Fruit fly (Drosophila melanogaster) whole organism, embryonic: ENCODE results near the gene Cdk5alpha.

ENCODE experiments used
- Atf6 ChIP-seq: fragments of 200-800 bp; sonication (Bioruptor generic); IDR thresholded peaks from 2 replicates; pipeline ENCODE4 v1.3.6; 2022; ENCODE audit warnings: missing biosample characterization, missing genetic modification characterization
- Awh ChIP-seq: fragments of 200-800 bp; sonication (Bioruptor generic); IDR thresholded peaks from 2 replicates; pipeline ENCODE4, ENCODE4 v1.3.6; 2022; ENCODE audit warnings: missing biosample characterization, missing genetic modification characterization
- BEAF-32 ChIP-seq: fragments of 200-800 bp; sonication (Bioruptor generic); optimal IDR thresholded peaks from 3 replicates; lab custom pipeline; 2017; ENCODE audit warnings: missing biosample characterization, missing genetic modification characterization, mild to moderate bottlenecking, moderate library complexity, missing genetic modification reagents
- CG11247 ChIP-seq: fragments of 200-800 bp; sonication (Bioruptor generic); IDR thresholded peaks from 2 replicates; pipeline ENCODE4 v1.3.6; 2022; ENCODE audit warnings: missing biosample characterization, missing genetic modification characterization
- CG13287 ChIP-seq: fragments of 200-800 bp; sonication (Bioruptor generic); IDR thresholded peaks from 2 replicates; pipeline ENCODE4 v1.3.6; 2022; ENCODE audit warnings: missing biosample characterization, missing genetic modification characterization; ENCODE audit not compliant: partially characterized antibody
- CG1529 ChIP-seq: fragments of 200-800 bp; sonication (Bioruptor generic); optimal IDR thresholded peaks from 3 replicates; lab custom pipeline; 2018; ENCODE audit warnings: missing biosample characterization, missing genetic modification characterization
- CG17385 ChIP-seq: fragments of 200-800 bp; sonication (Bioruptor generic); optimal IDR thresholded peaks from 3 replicates; lab custom pipeline; 2018; ENCODE audit warnings: missing biosample characterization, mild to moderate bottlenecking, missing genetic modification characterization
- CG17612 ChIP-seq: fragments of 200-800 bp; sonication (Bioruptor generic); IDR thresholded peaks from 2 replicates; pipeline ENCODE4 v1.3.6; 2022; ENCODE audit warnings: missing biosample characterization, missing genetic modification characterization
- CG18764 ChIP-seq: fragments of 200-800 bp; sonication (Bioruptor generic); optimal IDR thresholded peaks from 3 replicates; lab custom pipeline; 2016; ENCODE audit warnings: missing biosample characterization, missing genetic modification characterization
- CG2116 ChIP-seq: fragments of 200-800 bp; sonication (Bioruptor generic); optimal IDR thresholded peaks from 3 replicates; lab custom pipeline; 2018; ENCODE audit warnings: missing biosample characterization, mild to moderate bottlenecking, missing genetic modification characterization
- CG2120 ChIP-seq: fragments of 200-800 bp; sonication (Bioruptor generic); optimal IDR thresholded peaks from 3 replicates; lab custom pipeline; 2016; ENCODE audit warnings: missing biosample characterization, missing genetic modification characterization
- CG30403 ChIP-seq: fragments of 200-800 bp; sonication (Bioruptor generic); optimal IDR thresholded peaks from 3 replicates; lab custom pipeline; 2016; ENCODE audit warnings: missing biosample characterization, missing genetic modification characterization
- CG32767 ChIP-seq: fragments of 200-800 bp; sonication (Bioruptor generic); IDR thresholded peaks from 2 replicates; pipeline ENCODE4 v1.3.6; 2022; ENCODE audit warnings: missing biosample characterization, missing genetic modification characterization
- CG32772 ChIP-seq: fragments of 200-800 bp; sonication (Bioruptor generic); IDR thresholded peaks from 2 replicates; pipeline ENCODE4 v1.3.6; 2022; ENCODE audit warnings: missing biosample characterization, missing genetic modification characterization
- CG34422 ChIP-seq: fragments of 200-800 bp; sonication (Bioruptor generic); IDR thresholded peaks from 3 replicates; pipeline ENCODE4 v1.3.6; 2022; ENCODE audit warnings: missing biosample characterization, missing genetic modification characterization
- CG3838 ChIP-seq: fragments of 200-800 bp; sonication (Bioruptor generic); optimal IDR thresholded peaks from 3 replicates; lab custom pipeline; 2016; ENCODE audit warnings: missing biosample characterization, missing genetic modification characterization
- CG3847 ChIP-seq: fragments of 200-800 bp; sonication (Bioruptor generic); IDR thresholded peaks from 2 replicates; pipeline ENCODE4 v1.3.6; 2022; ENCODE audit warnings: missing biosample characterization, missing genetic modification characterization
- CG3995 ChIP-seq: fragments of 200-800 bp; sonication (Bioruptor generic); optimal IDR thresholded peaks from 3 replicates; lab custom pipeline; 2016; ENCODE audit warnings: missing biosample characterization, missing genetic modification characterization
- CG4404 ChIP-seq: fragments of 200-800 bp; sonication (Bioruptor generic); IDR thresholded peaks from 2 replicates; pipeline ENCODE4 v1.3.6; 2022; ENCODE audit warnings: missing biosample characterization, missing genetic modification characterization
- CG5953 ChIP-seq: fragments of 200-800 bp; sonication (Bioruptor generic); IDR thresholded peaks from 2 replicates; pipeline ENCODE4 v1.3.6; 2022; ENCODE audit warnings: missing biosample characterization, missing genetic modification characterization
- CG8089 ChIP-seq: fragments of 200-800 bp; sonication (Bioruptor generic); optimal IDR thresholded peaks from 3 replicates; lab custom pipeline; 2016; ENCODE audit warnings: missing biosample characterization, missing genetic modification characterization
- Dek ChIP-seq: fragments of 200-800 bp; sonication (Bioruptor generic); optimal IDR thresholded peaks from 3 replicates; lab custom pipeline; 2019; ENCODE audit warnings: missing biosample characterization, mild to moderate bottlenecking, missing genetic modification characterization, moderate library complexity
- Doc3 ChIP-seq: fragments of 200-800 bp; sonication (Bioruptor generic); IDR thresholded peaks from 3 replicates; pipeline ENCODE4 v1.3.6; 2022; ENCODE audit warnings: missing biosample characterization, missing genetic modification characterization; ENCODE audit not compliant: partially characterized antibody
- Drgx ChIP-seq: fragments of 200-800 bp; sonication (Bioruptor generic); IDR thresholded peaks from 2 replicates; pipeline ENCODE4 v1.3.6; 2022; ENCODE audit warnings: missing biosample characterization, missing genetic modification characterization
- E2f2 ChIP-seq: fragments of 200-800 bp; sonication (Bioruptor generic); IDR thresholded peaks from 2 replicates; pipeline ENCODE4 v1.3.6; 2022; ENCODE audit warnings: missing biosample characterization, missing genetic modification characterization
- Hsf ChIP-seq: fragments of 200-800 bp; sonication (Bioruptor generic); optimal IDR thresholded peaks from 3 replicates; lab custom pipeline; 2016; ENCODE audit warnings: missing biosample characterization, missing genetic modification characterization
- Lpt ChIP-seq: fragments of >200 bp; optimal IDR thresholded peaks from 2 replicates; lab custom pipeline; 2018; ENCODE audit warnings: missing biosample characterization, missing genetic modification characterization
- MESR4 ChIP-seq: fragments of 200-800 bp; sonication (Bioruptor generic); optimal IDR thresholded peaks from 2 replicates; lab custom pipeline; 2018; ENCODE audit warnings: missing biosample characterization, mild to moderate bottlenecking, missing genetic modification characterization, moderate library complexity
- Med ChIP-seq: fragments of 200-800 bp; sonication (Bioruptor generic); peaks from one replicate; lab custom pipeline; 2016; ENCODE audit warnings: missing biosample characterization, missing genetic modification characterization, mild to moderate bottlenecking, inconsistent platforms, moderate library complexity
- Meics ChIP-seq: fragments of 200-800 bp; sonication (Bioruptor generic); optimal IDR thresholded peaks from 2 replicates; lab custom pipeline; 2017; ENCODE audit warnings: missing biosample characterization, mild to moderate bottlenecking, missing genetic modification characterization
- Poxn ChIP-seq: fragments of 200-800 bp; sonication (Bioruptor generic); IDR thresholded peaks from 2 replicates; pipeline ENCODE4 v1.3.6; 2022; ENCODE audit warnings: missing biosample characterization, missing genetic modification characterization
- Stat92E ChIP-seq, 3 experiments: fragments of >200 bp in 2 of 3; fragments of 200-800 bp in 1 of 3; sonication (Bioruptor generic) in 1 of 3; optimal IDR thresholded peaks; 2 replicates each; lab custom pipeline; 2017 to 2019; ENCODE audit warnings: missing biosample characterization in 3 of 3, missing genetic modification characterization in 3 of 3, mild to moderate bottlenecking in 1 of 3, moderate library complexity in 1 of 3
- ac ChIP-seq: fragments of 200-800 bp; sonication (Bioruptor generic); optimal IDR thresholded peaks from 3 replicates; lab custom pipeline; 2017; ENCODE audit warnings: missing biosample characterization, mild to moderate bottlenecking, missing genetic modification characterization
- ap ChIP-seq: fragments of 200-800 bp; sonication (Bioruptor generic); IDR thresholded peaks from 2 replicates; pipeline ENCODE4 v1.3.6; 2022; ENCODE audit warnings: missing biosample characterization, missing genetic modification characterization
- bcd ChIP-seq: fragments of 200-800 bp; sonication (Bioruptor generic); optimal IDR thresholded peaks from 2 replicates; lab custom pipeline; 2017; ENCODE audit warnings: missing biosample characterization, mild to moderate bottlenecking, missing genetic modification characterization
- cad ChIP-seq: fragments of >200 bp; optimal IDR thresholded peaks from 2 replicates; lab custom pipeline; 2017; ENCODE audit warnings: missing biosample characterization, missing genetic modification characterization
- cg ChIP-seq: fragments of 200-800 bp; sonication (Bioruptor generic); optimal IDR thresholded peaks from 3 replicates; lab custom pipeline; 2019; ENCODE audit warnings: missing biosample characterization, mild to moderate bottlenecking, missing genetic modification characterization, moderate library complexity
- corto ChIP-seq: fragments of 200-800 bp; sonication (Bioruptor generic); optimal IDR thresholded peaks from 2 replicates; lab custom pipeline; 2016; ENCODE audit warnings: missing biosample characterization, mild to moderate bottlenecking, missing genetic modification characterization, moderate library complexity
- en ChIP-seq: fragments of 200-800 bp; sonication (Bioruptor generic); optimal IDR thresholded peaks from 2 replicates; lab custom pipeline; 2016; ENCODE audit warnings: missing biosample characterization, missing genetic modification characterization
- esg ChIP-seq: fragments of 200-800 bp; sonication (Bioruptor generic); conservative IDR thresholded peaks from 2 replicates; pipeline ENCODE4 v1.3.6; 2022; ENCODE audit warnings: missing biosample characterization, missing genetic modification characterization
- gem ChIP-seq: fragments of 200-800 bp; sonication (Bioruptor generic); optimal IDR thresholded peaks from 2 replicates; lab custom pipeline; 2019; ENCODE audit warnings: missing biosample characterization, mild to moderate bottlenecking, missing genetic modification characterization, moderate library complexity
- nmo ChIP-seq: fragments of 200-800 bp; sonication (Bioruptor generic); optimal IDR thresholded peaks from 2 replicates; lab custom pipeline; 2018; ENCODE audit warnings: missing biosample characterization, mild to moderate bottlenecking, missing genetic modification characterization, moderate library complexity
- pfk ChIP-seq: fragments of 200-800 bp; sonication (Bioruptor generic); optimal IDR thresholded peaks from 2 replicates; lab custom pipeline; 2018; ENCODE audit warnings: missing biosample characterization, mild to moderate bottlenecking, missing genetic modification characterization, moderate library complexity
- pho ChIP-seq: fragments of 200-800 bp; sonication (Bioruptor generic); optimal IDR thresholded peaks from 2 replicates; lab custom pipeline; 2016; ENCODE audit warnings: missing biosample characterization, missing genetic modification characterization
- prd ChIP-seq, 3 experiments: fragments of >200 bp in 2 of 3; fragments of 200-800 bp in 1 of 3; sonication (Bioruptor generic) in 1 of 3; optimal IDR thresholded peaks in 2 of 3; IDR thresholded peaks in 1 of 3; 2 replicates in 2 of 3; 3 replicates in 1 of 3; pipeline versions ENCODE4 v1.3.6 to Lab custom; 2017 to 2022; ENCODE audit warnings: missing biosample characterization in 1 of 3, missing genetic modification characterization in 1 of 3
- pum ChIP-seq: fragments of 200-800 bp; sonication (Bioruptor generic); optimal IDR thresholded peaks from 2 replicates; lab custom pipeline; 2016; ENCODE audit warnings: missing biosample characterization, missing genetic modification characterization
- ro ChIP-seq: fragments of 200-800 bp; sonication (Bioruptor generic); IDR thresholded peaks from 2 replicates; pipeline ENCODE4 v1.3.6; 2022; ENCODE audit warnings: missing biosample characterization, missing genetic modification characterization
- sima ChIP-seq: fragments of 200-800 bp; sonication (Bioruptor generic); optimal IDR thresholded peaks from 2 replicates; lab custom pipeline; 2016; ENCODE audit warnings: missing biosample characterization, missing genetic modification characterization
- sisA ChIP-seq: fragments of 200-800 bp; sonication (Bioruptor generic); IDR thresholded peaks from 2 replicates; pipeline ENCODE4 v1.3.6; 2022; ENCODE audit warnings: missing biosample characterization, missing genetic modification characterization
- slbo ChIP-seq: fragments of 200-800 bp; sonication (Bioruptor generic); IDR thresholded peaks from 2 replicates; pipeline ENCODE4 v1.3.6; 2022; ENCODE audit warnings: missing biosample characterization, missing genetic modification characterization
- sug ChIP-seq: fragments of 200-800 bp; optimal IDR thresholded peaks from 2 replicates; lab custom pipeline; 2019; ENCODE audit warnings: missing biosample characterization, mild to moderate bottlenecking, missing genetic modification characterization, moderate library complexity
- toy ChIP-seq: fragments of 200-800 bp; sonication (Bioruptor generic); IDR thresholded peaks from 2 replicates; pipeline ENCODE4 v1.3.6; 2022; ENCODE audit warnings: missing biosample characterization, missing genetic modification characterization

The Cdk5alpha gene

DNA sequence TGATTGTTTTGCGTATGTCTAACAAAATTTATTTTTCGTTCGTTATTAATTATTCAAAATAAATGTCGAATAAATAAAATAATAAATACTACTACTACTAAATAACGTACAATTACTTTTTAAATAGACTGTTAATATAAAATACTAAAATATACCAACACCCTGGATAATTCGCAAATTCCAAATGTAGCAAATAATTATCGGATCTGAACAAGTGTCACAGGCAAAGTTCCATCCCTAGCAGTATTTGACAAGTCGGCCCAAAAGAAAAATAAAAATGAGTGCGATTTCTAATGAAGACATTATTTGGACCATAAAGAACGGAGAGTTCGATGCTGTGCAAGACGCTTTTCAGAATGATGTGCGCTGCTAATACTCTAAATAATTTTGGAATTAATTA, 30.6 kb upstream of the Cdk5alpha start, which contains the start of gene CG31715 (continued):
- TF ChIP-seq Awh (GFP tag; lab: Robert Waterston, UW), result no peak
- no peak for TF ChIP-seq CG18764 (GFP tag; lab: Kevin White, UChicago)
- TF ChIP-seq corto, result no peak
- no peak for TF ChIP-seq CG8089 (GFP tag; lab: Kevin White, UChicago)
- peak; percentile 23 for TF ChIP-seq CG2120 (GFP tag; lab: Kevin White, UChicago)
- TF ChIP-seq E2f2 (GFP tag; lab: Robert Waterston, UW), result peak; percentile 37; the same call in 1 of the 2 replicates
- TF ChIP-seq bcd, result no peak
- TF ChIP-seq sima (GFP tag; lab: Kevin White, UChicago), result no peak
- peak; percentile 15 for TF ChIP-seq sug (tag; lab: Kevin White, UChicago)
- TF ChIP-seq CG3838 (GFP tag; lab: Kevin White, UChicago), result no peak
- TF ChIP-seq CG2116, result peak; percentile 39
- TF ChIP-seq pum (GFP tag; lab: Kevin White, UChicago), result no peak
- TF ChIP-seq Stat92E (GFP tag; optimal IDR thresholded peaks at IDR 0.05; lab: Kevin White, UChicago), result no peak
- TF ChIP-seq Hsf (GFP tag; lab: Kevin White, UChicago), result no peak
- TF ChIP-seq CG4404 (GFP tag; lab: Robert Waterston, UW), result no peak
- no peak for TF ChIP-seq CG11247 (GFP tag; lab: Robert Waterston, UW)
- peak; percentile 63 for TF ChIP-seq CG13287 (GFP tag; lab: Robert Waterston, UW)
- no peak for TF ChIP-seq prd (optimal IDR thresholded peaks at IDR 0.05; lab: Kevin White, UChicago)
- no peak for TF ChIP-seq prd (GFP tag; IDR thresholded peaks at IDR 0.05; lab: Robert Waterston, UW)
- no peak for TF ChIP-seq pfk
- TF ChIP-seq sisA (GFP tag; lab: Robert Waterston, UW), result no peak
- TF ChIP-seq ro (GFP tag; lab: Robert Waterston, UW), result no peak
- no peak for TF ChIP-seq CG32772 (GFP tag; lab: Robert Waterston, UW)
- 0 out of 2 replicates have a peak, but pooled peaks have one; percentile 11 for TF ChIP-seq esg (GFP tag; lab: Robert Waterston, UW)
- TF ChIP-seq Dek (tag; lab: Kevin White, UChicago), result peak; percentile 26
- TF ChIP-seq Doc3, result peak; percentile 38; the same call in 2 of the 3 replicates
- TF ChIP-seq Med (GFP tag; lab: Kevin White, UChicago), result peak; percentile 79
- TF ChIP-seq pho (GFP tag; lab: Kevin White, UChicago), result no peak
- TF ChIP-seq CG32767 (GFP tag; lab: Robert Waterston, UW), result no peak
- TF ChIP-seq Atf6, result 0 out of 2 replicates have a peak, but pooled peaks have one; percentile 19
- TF ChIP-seq toy (GFP tag; lab: Robert Waterston, UW), result no peak
- peak; percentile 25 for TF ChIP-seq MESR4 (GFP tag; lab: Kevin White, UChicago)
- no peak for TF ChIP-seq CG17612
- no peak for TF ChIP-seq CG5953
- peak; percentile 67 for TF ChIP-seq BEAF-32 (GFP tag; lab: Kevin White, UChicago)
- TF ChIP-seq Drgx, result no peak
- TF ChIP-seq CG1529 (GFP tag; lab: Kevin White, UChicago), result no peak
- TF ChIP-seq CG30403 (GFP tag; lab: Kevin White, UChicago), result peak; percentile 16
- TF ChIP-seq slbo (GFP tag; lab: Robert Waterston, UW), result peak; percentile 66
- TF ChIP-seq cad (GFP tag; lab: Kevin White, UChicago), result no peak
- no peak; the same call in 2 of the 3 replicates for TF ChIP-seq CG34422 (GFP tag; lab: Robert Waterston, UW)
- no peak for TF ChIP-seq CG17385 (GFP tag; lab: Kevin White, UChicago)
- peak; percentile 64 for TF ChIP-seq gem (tag; lab: Kevin White, UChicago)
- TF ChIP-seq cg (GFP tag; lab: Kevin White, UChicago), result no peak
- TF ChIP-seq ap (GFP tag; lab: Robert Waterston, UW), result no peak
- no peak for TF ChIP-seq Meics (GFP tag; lab: Kevin White, UChicago)
- no peak for TF ChIP-seq en (GFP tag; lab: Kevin White, UChicago)
- TF ChIP-seq nmo, result no peak
- no peak for TF ChIP-seq Lpt (GFP tag; lab: Kevin White, UChicago)
- TF ChIP-seq CG3995 (GFP tag; lab: Kevin White, UChicago), result peak; percentile 23
- no peak for TF ChIP-seq ac
- TF ChIP-seq Poxn (GFP tag; lab: Robert Waterston, UW), result no peak
- no peak for TF ChIP-seq CG3847 (GFP tag; lab: Robert Waterston, UW)
